Worm (Caenorhabditis elegans): Measurements from ENCODE around the gene cnc-11.

Gene cnc-11

DNA sequence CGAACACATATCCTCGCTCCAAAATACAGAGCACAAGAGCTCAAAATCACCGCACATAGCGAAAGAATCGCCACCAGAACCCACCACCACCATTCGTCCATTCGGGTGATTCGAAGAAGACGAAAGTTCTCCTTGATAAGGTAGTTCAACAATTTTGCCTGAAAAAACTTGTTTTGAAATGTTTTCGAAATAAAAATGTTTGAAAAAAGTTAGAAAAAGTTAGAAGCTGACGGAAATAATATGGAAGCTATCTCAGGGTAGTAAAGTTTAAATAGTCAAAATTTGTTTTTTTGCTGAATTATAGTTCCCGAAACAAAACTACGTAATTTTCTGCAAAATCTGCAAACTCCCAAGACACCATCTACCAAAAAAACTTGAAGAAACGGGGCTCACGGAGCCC, 30.7 kb upstream of the cnc-11 start, which contains the start of gene snt-5 (continued):
- no peak for TF ChIP-seq tag-97 (GFP tag; IDR thresholded peaks at IDR 0.05)
- no peak for TF ChIP-seq zip-11 (GFP tag; IDR thresholded peaks at IDR 0.05)

DNA sequence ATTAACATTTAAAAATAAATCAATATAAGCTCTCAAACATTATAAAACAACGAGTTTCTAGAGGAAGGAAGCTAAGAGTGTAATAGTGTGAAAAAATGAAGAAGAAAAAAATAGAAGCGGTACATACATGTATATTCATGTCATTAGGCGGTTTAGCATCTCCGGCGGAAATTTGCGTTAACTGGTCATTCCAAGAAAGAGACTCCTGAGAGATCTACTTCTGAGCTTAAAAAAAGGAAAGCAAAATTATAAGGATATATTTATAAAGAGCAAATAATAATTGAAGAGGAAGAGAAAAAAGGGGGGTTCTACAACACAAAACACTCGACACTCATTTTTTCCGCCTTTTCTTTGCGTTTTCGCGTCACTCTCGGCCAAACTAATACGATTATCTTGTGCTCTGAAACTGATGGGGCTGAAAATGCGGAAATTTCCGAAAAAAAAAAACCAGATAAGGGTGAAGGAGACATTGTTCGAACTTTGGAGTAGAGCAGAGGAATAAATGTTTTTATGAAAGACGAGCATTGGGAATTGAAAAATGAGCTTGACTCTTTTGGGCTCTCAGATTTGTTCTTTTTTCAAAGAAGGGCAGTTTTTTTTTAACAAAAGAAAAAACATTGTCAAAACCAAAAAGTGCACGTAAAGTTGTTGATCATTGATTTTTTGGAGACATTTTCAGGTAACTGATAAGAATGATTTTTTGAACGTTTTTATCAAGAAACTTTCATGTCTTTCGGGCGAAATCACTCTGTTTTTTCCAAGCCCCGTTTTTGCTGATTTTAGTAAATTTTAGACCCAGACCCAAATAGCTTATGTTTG, 27.3 kb upstream of the cnc-11 start:
- TF ChIP-seq mxl-3 (GFP tag; optimal IDR thresholded peaks at IDR 0.05) (no peak), hif-1 (tag; optimal IDR thresholded peaks at IDR 0.05) (peak in 1 of 2 experiments; percentile 49), nhr-28 (tag; optimal IDR thresholded peaks at IDR 0.05) (peak; percentile 25), pqm-1 (tag; optimal IDR thresholded peaks at IDR 0.05) (peak; percentile 86), daf-16 (GFP tag; optimal IDR thresholded peaks at IDR 0.05) (no peak), daf-16 (tag; optimal IDR thresholded peaks at IDR 0.05) (peak; percentile 22), zfp-2 (tag; optimal IDR thresholded peaks at IDR 0.05) (no peak), dve-1 (tag; optimal IDR thresholded peaks at IDR 0.05; ENCODE audit: insufficient read depth) (peak; percentile 27), dmd-9 (GFP tag; IDR thresholded peaks at IDR 0.05) (no peak), aha-1 (tag) (peak; percentile 49), aly-2 (tag; optimal IDR thresholded peaks at IDR 0.05) (no peak), mep-1 (tag; optimal IDR thresholded peaks at IDR 0.05) (no peak), dmd-6 (GFP tag; IDR thresholded peaks at IDR 0.05) (peak; percentile 72), hlh-11 (tag; optimal IDR thresholded peaks at IDR 0.05) (peak; percentile 38)

DNA sequence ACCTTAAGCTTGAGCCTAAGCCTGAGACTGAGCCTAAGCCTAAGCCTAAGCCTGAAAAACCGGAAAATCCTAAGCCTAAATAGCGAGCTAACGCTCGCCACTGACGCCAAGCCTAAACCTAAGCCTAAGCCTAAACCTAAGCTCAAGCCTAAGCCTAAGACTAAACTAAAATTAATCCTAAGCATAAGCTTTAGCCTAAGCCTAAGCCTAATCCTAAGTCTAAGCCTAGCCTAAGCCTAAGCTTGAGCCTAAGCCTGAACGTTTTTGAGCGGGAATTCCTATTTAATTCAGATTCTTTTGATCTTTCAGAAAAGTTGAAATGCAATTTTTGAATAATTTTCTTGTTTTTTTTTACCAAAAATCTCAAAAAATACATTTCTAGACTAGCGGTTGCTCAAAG, 26.0 kb upstream of the cnc-11 start:
- TF ChIP-seq egl-43 (GFP tag; IDR thresholded peaks at IDR 0.05), result no peak
- TF ChIP-seq aha-1 (tag), result peak; percentile 56
- TF ChIP-seq lir-3 (tag; optimal IDR thresholded peaks at IDR 0.05), result no peak

DNA sequence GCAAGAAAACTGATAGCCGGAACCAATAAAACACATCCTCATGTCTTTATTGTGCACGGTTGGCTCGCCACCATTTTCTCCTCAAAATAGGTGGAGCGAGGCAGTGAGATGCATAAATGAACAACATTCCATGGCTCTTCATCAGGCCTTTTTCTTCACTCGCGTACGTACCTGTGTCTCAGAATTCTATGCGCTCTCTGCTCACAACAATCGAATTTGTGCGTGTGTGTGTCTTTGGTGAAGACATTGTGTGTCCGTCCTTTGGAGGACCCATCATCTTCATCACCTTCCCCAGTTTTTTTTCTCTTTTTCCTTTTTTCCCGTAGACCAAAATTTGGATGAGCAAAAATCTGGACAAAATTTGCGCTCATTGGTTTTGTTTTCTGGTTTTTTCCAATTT, 19.9 kb upstream of the cnc-11 start:
- TF ChIP-seq zip-11 (GFP tag; IDR thresholded peaks at IDR 0.05) (no peak), ceh-28 (tag; optimal IDR thresholded peaks at IDR 0.05) (no peak), unc-39 (tag; optimal IDR thresholded peaks at IDR 0.05) (no peak), nhr-41 (GFP tag; IDR thresholded peaks at IDR 0.05) (no peak), unc-62 (GFP tag; optimal IDR thresholded peaks at IDR 0.05 in 1 of 2) (peak in 1 of 2 experiments; percentile 36), unc-62 (tag; optimal IDR thresholded peaks at IDR 0.05) (no peak), fkh-10 (GFP tag; optimal IDR thresholded peaks at IDR 0.05) (no peak), php-3 (GFP tag; IDR thresholded peaks at IDR 0.05) (no peak)

DNA sequence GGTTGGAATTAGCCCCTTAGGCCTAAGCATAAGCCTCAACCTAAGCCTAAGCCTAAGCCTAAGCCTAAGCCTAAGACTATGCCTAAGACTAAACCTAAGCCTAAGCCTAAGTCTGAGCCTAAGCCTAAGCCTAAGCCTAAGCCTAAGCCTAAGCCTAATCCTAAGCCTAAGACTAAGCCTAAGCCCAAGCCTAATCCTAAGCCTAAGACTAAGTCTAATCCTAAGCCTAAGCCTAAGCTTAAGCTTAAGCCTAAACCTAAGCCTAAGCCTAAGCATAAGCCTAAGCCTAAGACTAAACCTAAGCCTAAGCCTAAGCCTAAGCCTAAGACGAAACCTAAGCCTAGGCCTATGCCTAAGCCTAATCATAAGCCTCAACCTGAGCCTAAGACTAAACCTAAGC, 18.8 kb upstream of the cnc-11 start:
- TF ChIP-seq aly-2 (tag; optimal IDR thresholded peaks at IDR 0.05), result no peak
- TF ChIP-seq lin-29 (GFP tag; IDR thresholded peaks at IDR 0.05), result no peak
- no peak for TF ChIP-seq F49E8.2 (tag; optimal IDR thresholded peaks at IDR 0.05; ENCODE audit: borderline replicate concordance)
- TF ChIP-seq spr-1 (tag; optimal IDR thresholded peaks at IDR 0.05), result no peak
- TF ChIP-seq Y5F2A.4 (GFP tag; optimal IDR thresholded peaks at IDR 0.05), result no peak
- TF ChIP-seq lir-3 (tag; optimal IDR thresholded peaks at IDR 0.05), result no peak
- no peak for TF ChIP-seq ZK337.2 (GFP tag; IDR thresholded peaks at IDR 0.05)
- TF ChIP-seq lin-39 (tag; optimal IDR thresholded peaks at IDR 0.05), result no peak
- no peak for TF ChIP-seq skn-1 (tag; optimal IDR thresholded peaks at IDR 0.05)
- TF ChIP-seq lin-13 (GFP tag; optimal IDR thresholded peaks at IDR 0.05), result no peak

Data from whole organism, L4 larva.